Fruit fly (Drosophila melanogaster) S2 (cell line): ENCODE data around the gene wisp.

Source experiments
- CG8478 ChIP-seq: fragments of >200 bp; optimal IDR thresholded peaks from 2 replicates; lab custom pipeline; 2018
- CTCF ChIP-seq, 2 experiments: fragments of >200 bp; optimal IDR thresholded peaks; 2 replicates each; lab custom pipeline; 2018

DNA sequence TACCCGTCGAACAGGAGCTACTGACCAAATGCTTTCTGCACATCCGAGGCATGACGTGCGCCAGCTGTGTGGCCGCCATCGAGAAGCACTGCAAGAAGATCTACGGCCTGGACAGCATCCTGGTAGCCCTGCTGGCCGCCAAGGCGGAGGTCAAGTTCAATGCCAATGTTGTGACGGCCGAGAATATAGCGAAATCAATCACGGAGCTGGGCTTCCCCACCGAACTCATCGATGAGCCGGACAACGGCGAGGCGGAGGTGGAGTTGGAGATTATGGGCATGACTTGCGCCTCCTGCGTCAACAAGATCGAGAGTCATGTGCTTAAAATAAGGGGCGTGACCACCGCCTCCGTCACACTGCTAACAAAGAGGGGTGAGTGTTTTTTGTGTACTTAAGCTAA is 37.8 kb upstream of the wisp start:
- no peak for TF ChIP-seq CG8478 (lab: Kevin White, UChicago)
- no peak for TF ChIP-seq CTCF (optimal IDR thresholded peaks at IDR 0.05; lab: Kevin White, UChicago)
